Worm (Caenorhabditis elegans): ENCODE data around the gene fbxa-12.

Gene fbxa-12

ce11 chrIII:2171892-2172591, 47.5 kb upstream of the fbxa-12 start (continued):
- TF ChIP-seq ceh-100 (GFP tag; IDR thresholded peaks at IDR 0.05), result no peak
- no peak for TF ChIP-seq F49E8.2 (tag; optimal IDR thresholded peaks at IDR 0.05; ENCODE audit: insufficient read depth)
- TF ChIP-seq Y67H2A.10 (GFP tag; conservative IDR thresholded peaks at IDR 0.05), result peak; percentile 66; the same call in 1 of the 2 replicates
- TF ChIP-seq akir-1 (GFP tag; optimal IDR thresholded peaks at IDR 0.05), result no peak
- peak; percentile 50 for TF ChIP-seq F33H1.4 (GFP tag; IDR thresholded peaks at IDR 0.05)
- TF ChIP-seq sptf-2 (GFP tag; optimal IDR thresholded peaks at IDR 0.05), result no peak
- no peak for TF ChIP-seq mel-28 (tag; optimal IDR thresholded peaks at IDR 0.05; ENCODE audit: borderline replicate concordance)
- TF ChIP-seq F23B12.7 (tag; optimal IDR thresholded peaks at IDR 0.05; ENCODE audit: insufficient read depth), result peak; percentile 35
- TF ChIP-seq B0336.3 (GFP tag; IDR thresholded peaks at IDR 0.05), result peak; percentile 91
- TF ChIP-seq him-1 (tag; optimal IDR thresholded peaks at IDR 0.05), result no peak
- TF ChIP-seq mes-4 (tag; optimal IDR thresholded peaks at IDR 0.05), result no peak
- peak; percentile 45 for TF ChIP-seq lsl-1 (GFP tag; optimal IDR thresholded peaks at IDR 0.05)
- peak; percentile 58; the same call in 1 of the 2 replicates for TF ChIP-seq K11D2.4 (GFP tag; IDR thresholded peaks at IDR 0.05)
- TF ChIP-seq nhr-90 (tag; optimal IDR thresholded peaks at IDR 0.05), result peak; percentile 79
- no peak for TF ChIP-seq sdz-38 (tag; optimal IDR thresholded peaks at IDR 0.05)
- TF ChIP-seq efl-1 (GFP tag; optimal IDR thresholded peaks at IDR 0.05), result peak; percentile 85
- no peak for TF ChIP-seq nfya-1 (tag; optimal IDR thresholded peaks at IDR 0.05; ENCODE audit: borderline replicate concordance, insufficient read depth)
- TF ChIP-seq lag-1 (GFP tag; IDR thresholded peaks at IDR 0.05), result no peak
- TF ChIP-seq aptf-2 (GFP tag; conservative IDR thresholded peaks at IDR 0.05), result no peak
- TF ChIP-seq die-1 (tag; optimal IDR thresholded peaks at IDR 0.05), result peak; percentile 58
- no peak for TF ChIP-seq ceh-58 (GFP tag; IDR thresholded peaks at IDR 0.05)
- TF ChIP-seq snpc-1.1 (tag; optimal IDR thresholded peaks at IDR 0.05; ENCODE audit: insufficient read depth), result no peak
- TF ChIP-seq Y79H2A.3 (GFP tag; conservative IDR thresholded peaks at IDR 0.05), result no peak
- peak; percentile 47 for TF ChIP-seq chd-7 (tag; optimal IDR thresholded peaks at IDR 0.05)
- no peak for TF ChIP-seq bed-2 (GFP tag; IDR thresholded peaks at IDR 0.05)
- peak; percentile 23 for TF ChIP-seq unc-130 (GFP tag; optimal IDR thresholded peaks at IDR 0.05)
- no peak for TF ChIP-seq Y53F4B.3 (GFP tag; IDR thresholded peaks at IDR 0.05)
- peak; percentile 55; the same call in 1 of the 2 replicates for TF ChIP-seq hsf-1 (GFP tag; IDR thresholded peaks at IDR 0.05)
- TF ChIP-seq F55B11.4 (tag; optimal IDR thresholded peaks at IDR 0.05; ENCODE audit: borderline replicate concordance, insufficient read depth), result no peak
- TF ChIP-seq ztf-18 (tag; optimal IDR thresholded peaks at IDR 0.05), result peak; percentile 54
- TF ChIP-seq lir-1 (GFP tag; conservative IDR thresholded peaks at IDR 0.05), result peak; percentile 90
- TF ChIP-seq rpc-1 (optimal IDR thresholded peaks at IDR 0.05), result no peak
- no peak for TF ChIP-seq rpc-1 (tag; optimal IDR thresholded peaks at IDR 0.05)
- TF ChIP-seq madf-6 (GFP tag; IDR thresholded peaks at IDR 0.05), result peak; percentile 91
- no peak for TF ChIP-seq hlh-26 (GFP tag; conservative IDR thresholded peaks at IDR 0.05)
- no peak for TF ChIP-seq tbx-9 (tag; optimal IDR thresholded peaks at IDR 0.05; ENCODE audit: borderline replicate concordance)
- TF ChIP-seq madf-10 (tag; optimal IDR thresholded peaks at IDR 0.05), result peak; percentile 52
- TF ChIP-seq T07F8.4 (tag; optimal IDR thresholded peaks at IDR 0.05), result no peak
- no peak for TF ChIP-seq ets-4 (GFP tag; optimal IDR thresholded peaks at IDR 0.05)
- TF ChIP-seq let-526 (GFP tag; IDR thresholded peaks at IDR 0.05), result no peak
- TF ChIP-seq cebp-2 (GFP tag; IDR thresholded peaks at IDR 0.05), result no peak
- peak; percentile 50; the same call in 1 of the 2 replicates for TF ChIP-seq Y56A3A.18 (GFP tag; IDR thresholded peaks at IDR 0.05)
- TF ChIP-seq mcd-1 (GFP tag; IDR thresholded peaks at IDR 0.05), result peak; percentile 61
- TF ChIP-seq madf-3 (GFP tag; IDR thresholded peaks at IDR 0.05), result no peak
- no peak for TF ChIP-seq ztf-6 (GFP tag; IDR thresholded peaks at IDR 0.05)
- TF ChIP-seq B0261.1 (tag; optimal IDR thresholded peaks at IDR 0.05), result no peak
- TF ChIP-seq hrde-1 (tag; optimal IDR thresholded peaks at IDR 0.05; ENCODE audit: borderline replicate concordance), result no peak
